Fruit fly (Drosophila melanogaster): Measurements from ENCODE around the gene CG14692.

Gene CG14692

dm6 chr3R:10760966-10761855, 42.5 kb downstream of the CG14692 start, which contains the start of the genes MED7 and Cap-H2 (continued):
- TF ChIP-seq gcm (GFP tag; optimal IDR thresholded peaks at IDR 0.05) = no peak
- peak; percentile 89 for TF ChIP-seq pho (GFP tag; optimal IDR thresholded peaks at IDR 0.05)
- no peak for TF ChIP-seq CG10431 (GFP tag; optimal IDR thresholded peaks at IDR 0.05)
- TF ChIP-seq HLHmδ (GFP tag; optimal IDR thresholded peaks at IDR 0.05) = no peak
- no peak for TF ChIP-seq Kr (GFP tag; optimal IDR thresholded peaks at IDR 0.05)
- TF ChIP-seq br (optimal IDR thresholded peaks at IDR 0.05) = no peak
- no peak for TF ChIP-seq Hr39 (optimal IDR thresholded peaks at IDR 0.05)
- TF ChIP-seq Blimp-1 (GFP tag; optimal IDR thresholded peaks at IDR 0.05) = no peak
- peak; percentile 97 for TF ChIP-seq Sry-δ (GFP tag; optimal IDR thresholded peaks at IDR 0.05)
- TF ChIP-seq pum (GFP tag; optimal IDR thresholded peaks at IDR 0.05) = peak; percentile 75
- peak; percentile 84 for TF ChIP-seq Abd-B (GFP tag; optimal IDR thresholded peaks at IDR 0.05)
- TF ChIP-seq CG1832 (GFP tag; optimal IDR thresholded peaks at IDR 0.05) = no peak
- peak; percentile 69 for TF ChIP-seq NFAT (GFP tag; IDR thresholded peaks at IDR 0.05)
- TF ChIP-seq CG14667 (GFP tag; IDR thresholded peaks at IDR 0.05) = peak; percentile 73
- TF ChIP-seq pros (GFP tag; optimal IDR thresholded peaks at IDR 0.05) = no peak
- peak; percentile 85 for TF ChIP-seq mam (GFP tag; optimal IDR thresholded peaks at IDR 0.05)
- TF ChIP-seq CG18262 (tag; optimal IDR thresholded peaks at IDR 0.05) = peak; percentile 80
- peak; percentile 62; the same call in 1 of the 3 replicates for TF ChIP-seq CG2889 (GFP tag; IDR thresholded peaks at IDR 0.05)
- peak; percentile 78; the same call in 2 of the 3 replicates for TF ChIP-seq so (GFP tag; IDR thresholded peaks at IDR 0.05)
- TF ChIP-seq Mrtf (GFP tag; IDR thresholded peaks at IDR 0.05) = peak; percentile 70; the same call in 1 of the 3 replicates
- TF ChIP-seq BEAF-32 (GFP tag; optimal IDR thresholded peaks at IDR 0.05) = peak; percentile 99
- TF ChIP-seq kni (GFP tag; optimal IDR thresholded peaks at IDR 0.05) = no peak
- peak; percentile 85 for TF ChIP-seq cg (GFP tag; optimal IDR thresholded peaks at IDR 0.05)
- peak; percentile 84 for TF ChIP-seq dysf (GFP tag; IDR thresholded peaks at IDR 0.05)
- TF ChIP-seq tin (GFP tag; optimal IDR thresholded peaks at IDR 0.05) = peak; percentile 88
- TF ChIP-seq Awh (GFP tag; IDR thresholded peaks at IDR 0.05) = peak; percentile 67
- peak; percentile 91 for TF ChIP-seq Rfx (GFP tag; IDR thresholded peaks at IDR 0.05)
- TF ChIP-seq inv (GFP tag; IDR thresholded peaks at IDR 0.05; ENCODE audit: partially characterized antibody) = peak; percentile 98
- TF ChIP-seq D19B (GFP tag; optimal IDR thresholded peaks at IDR 0.05) = peak; percentile 15
- TF ChIP-seq CG8944 (GFP tag; optimal IDR thresholded peaks at IDR 0.05) = peak; percentile 80
- TF ChIP-seq CG1233 (GFP tag; optimal IDR thresholded peaks at IDR 0.05) = peak; percentile 59
- TF ChIP-seq CG11504 (tag; optimal IDR thresholded peaks at IDR 0.05) = no peak
- peak; percentile 7 for TF ChIP-seq luna (GFP tag; optimal IDR thresholded peaks at IDR 0.05)
- peak; percentile 73 for TF ChIP-seq CG4820 (GFP tag; optimal IDR thresholded peaks at IDR 0.05)
- peak; percentile 26 for TF ChIP-seq her (GFP tag; optimal IDR thresholded peaks at IDR 0.05)
- TF ChIP-seq CG14860 (GFP tag; IDR thresholded peaks at IDR 0.05; ENCODE audit: partially characterized antibody) = peak; percentile 99
- TF ChIP-seq Gsc (GFP tag; IDR thresholded peaks at IDR 0.05) = no peak
- TF ChIP-seq sens-2 (GFP tag; IDR thresholded peaks at IDR 0.05) = peak; percentile 46; the same call in 1 of the 2 replicates
- peak; percentile 92 for TF ChIP-seq CG6791 (GFP tag; IDR thresholded peaks at IDR 0.05; ENCODE audit: partially characterized antibody)
- no peak for TF ChIP-seq sim (GFP tag; IDR thresholded peaks at IDR 0.05)
- TF ChIP-seq esg (GFP tag; conservative IDR thresholded peaks at IDR 0.05) = peak; percentile 78
- TF ChIP-seq CG30403 (GFP tag; optimal IDR thresholded peaks at IDR 0.05) = peak; percentile 91
- TF ChIP-seq CG31388 (GFP tag; optimal IDR thresholded peaks at IDR 0.05) = peak; percentile 76
- no peak for TF ChIP-seq CG17359 (tag; optimal IDR thresholded peaks at IDR 0.05)
- peak; percentile 61 for TF ChIP-seq Spps (tag; optimal IDR thresholded peaks at IDR 0.05)
- TF ChIP-seq Stat92E (GFP tag; optimal IDR thresholded peaks at IDR 0.05) = peak in 1 of 3 experiments; percentile 89
- peak; percentile 58 for TF ChIP-seq corto (GFP tag; optimal IDR thresholded peaks at IDR 0.05)
- TF ChIP-seq CG4404 (GFP tag; IDR thresholded peaks at IDR 0.05) = peak; percentile 84
- TF ChIP-seq TFAM (GFP tag; optimal IDR thresholded peaks at IDR 0.05) = no peak
